Worm (Caenorhabditis elegans) whole organism, mixed stage, embryonic: Measurements from ENCODE around the gene cids-1.
A peak's percentile ranks its signal among the peaks of the same experiment; 100 is the strongest.

Source experiments
- M03D4.4 ChIP-seq: sonication (generic microtip); optimal IDR thresholded peaks from 2 replicates; lab custom pipeline; 2017; ENCODE audit warnings: mild to moderate bottlenecking, missing genetic modification characterization, missing compliant biosample characterization
- ceh-39 ChIP-seq: fragments of 150-350 bp; optimal IDR thresholded peaks from 2 replicates; lab custom pipeline; 2014; ENCODE audit warnings: missing biosample characterization, missing genetic modification characterization
- ceh-83 ChIP-seq: fragments of 200-800 bp; sonication (Bioruptor generic); optimal IDR thresholded peaks from 2 replicates; lab custom pipeline; 2018; ENCODE audit warnings: mild to moderate bottlenecking, missing genetic modification characterization, missing compliant biosample characterization
- cnd-1 ChIP-seq: fragments of 200-800 bp; sonication (Bioruptor generic); optimal IDR thresholded peaks from 2 replicates; lab custom pipeline; 2018; ENCODE audit warnings: mild to moderate bottlenecking, missing genetic modification characterization, missing compliant biosample characterization
- drap-1 ChIP-seq: fragments of 200-800 bp; sonication (Bioruptor generic); optimal IDR thresholded peaks from 3 replicates; lab custom pipeline; 2018; ENCODE audit warnings: mild to moderate bottlenecking, missing genetic modification characterization, missing compliant biosample characterization
- elt-1 ChIP-seq: sonication (generic microtip); optimal IDR thresholded peaks from 2 replicates; lab custom pipeline; 2017; ENCODE audit warnings: missing genetic modification characterization, mild to moderate bottlenecking, missing compliant biosample characterization, antibody characterized with exemption, moderate library complexity, borderline replicate concordance; ENCODE audit not compliant: insufficient read depth
- elt-3 ChIP-seq: fragments of 150-350 bp; optimal IDR thresholded peaks from 2 replicates; lab custom pipeline; 2014; ENCODE audit warnings: missing biosample characterization, missing genetic modification characterization
- ham-2 ChIP-seq: fragments of 200-800 bp; sonication (Bioruptor generic); optimal IDR thresholded peaks from 2 replicates; lab custom pipeline; 2018; ENCODE audit warnings: mild to moderate bottlenecking, missing genetic modification characterization, missing compliant biosample characterization
- hlh-1 ChIP-seq: fragments of 150-350 bp; optimal IDR thresholded peaks from 2 replicates; lab custom pipeline; 2014; ENCODE audit warnings: missing biosample characterization, missing genetic modification reagents, missing genetic modification characterization
- lsy-2 ChIP-seq: fragments of 150-350 bp; optimal IDR thresholded peaks from 2 replicates; lab custom pipeline; 2014; ENCODE audit warnings: missing biosample characterization, missing genetic modification characterization
- mab-5 ChIP-seq: fragments of 150-350 bp; optimal IDR thresholded peaks from 2 replicates; lab custom pipeline; 2014; ENCODE audit warnings: missing biosample characterization, missing genetic modification characterization
- mep-1 ChIP-seq: fragments of 150-350 bp; optimal IDR thresholded peaks from 2 replicates; lab custom pipeline; 2017; ENCODE audit warnings: missing biosample characterization, missing genetic modification reagents, missing genetic modification characterization, inconsistent platforms
- mls-2 ChIP-seq: sonication (generic microtip); optimal IDR thresholded peaks from 2 replicates; lab custom pipeline; 2016; ENCODE audit warnings: mild to moderate bottlenecking, missing genetic modification characterization, moderate library complexity, missing compliant biosample characterization
- nhr-12 ChIP-seq: fragments of 150-350 bp; optimal IDR thresholded peaks from 2 replicates; lab custom pipeline; 2014; ENCODE audit warnings: missing biosample characterization, missing genetic modification characterization
- nhr-2 ChIP-seq: fragments of 150-350 bp; optimal IDR thresholded peaks from 2 replicates; lab custom pipeline; 2014; ENCODE audit warnings: missing biosample characterization, missing genetic modification characterization
- nhr-237 ChIP-seq: fragments of 150-350 bp; optimal IDR thresholded peaks from 2 replicates; lab custom pipeline; 2014; ENCODE audit warnings: missing biosample characterization, missing genetic modification characterization
- nhr-28 ChIP-seq: fragments of 150-350 bp; optimal IDR thresholded peaks from 2 replicates; lab custom pipeline; 2014; ENCODE audit warnings: missing biosample characterization, missing genetic modification characterization
- nhr-76 ChIP-seq: sonication (generic microtip); optimal IDR thresholded peaks from 2 replicates; lab custom pipeline; 2017; ENCODE audit warnings: missing biosample characterization, missing genetic modification characterization
- pha-4 ChIP-seq: fragments of 150-350 bp; optimal IDR thresholded peaks from 2 replicates; lab custom pipeline; 2018; ENCODE audit warnings: missing biosample characterization, missing genetic modification reagents, missing genetic modification characterization
- sem-2 ChIP-seq: fragments of 200-800 bp; sonication (Bioruptor generic); optimal IDR thresholded peaks from 2 replicates; lab custom pipeline; 2018; ENCODE audit warnings: mild to moderate bottlenecking, missing genetic modification characterization, missing compliant biosample characterization
- snpc-4 ChIP-seq: fragments of 150-350 bp; optimal IDR thresholded peaks from 2 replicates; lab custom pipeline; 2014; ENCODE audit warnings: missing biosample characterization, missing genetic modification characterization
- sptf-1 ChIP-seq: sonication (generic microtip); optimal IDR thresholded peaks from 2 replicates; lab custom pipeline; 2017; ENCODE audit warnings: mild to moderate bottlenecking, missing genetic modification characterization, moderate library complexity, missing compliant biosample characterization
- unc-39 ChIP-seq: fragments of 150-350 bp; optimal IDR thresholded peaks from 2 replicates; lab custom pipeline; 2014; ENCODE audit warnings: missing biosample characterization, missing genetic modification characterization
- unc-62 ChIP-seq: fragments of 150-350 bp; optimal IDR thresholded peaks from 2 replicates; lab custom pipeline; 2014; ENCODE audit warnings: missing biosample characterization, missing genetic modification reagents, missing genetic modification characterization
- zip-8 ChIP-seq: fragments of 150-350 bp; optimal IDR thresholded peaks from 2 replicates; lab custom pipeline; 2014; ENCODE audit warnings: missing biosample characterization, missing genetic modification characterization

cids-1 gene

DNA sequence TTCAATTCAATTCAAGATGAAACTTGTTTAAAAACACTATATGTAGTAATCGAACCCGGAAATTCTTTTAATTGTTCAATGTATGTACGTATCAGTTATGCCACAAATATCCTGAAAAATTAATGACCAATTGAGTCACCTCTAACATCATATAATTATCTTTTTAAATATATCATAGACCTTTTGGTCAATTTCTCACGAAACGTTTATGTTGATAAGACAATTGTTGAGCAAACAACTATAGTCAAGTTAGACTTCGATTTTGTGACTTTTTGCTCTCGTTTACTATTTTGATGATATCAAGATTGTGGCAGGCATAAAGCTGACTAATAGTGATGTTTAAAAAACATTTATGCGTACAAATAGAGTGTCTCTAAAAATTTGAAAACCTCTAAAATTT, 4.0 kb upstream of the cids-1 start:
- TF ChIP-seq nhr-76 (tag; lab: Kevin White, UChicago): no peak

ce11 chrIII:8240948-8241347, 3.3 kb upstream of the cids-1 start:
- TF ChIP-seq elt-1 (tag; lab: Kevin White, UChicago): no peak
- no peak for TF ChIP-seq nhr-2 (tag; lab: Kevin White, UChicago)
- no peak for TF ChIP-seq elt-3 (tag; lab: Kevin White, UChicago)
- no peak for TF ChIP-seq mab-5 (tag; lab: Kevin White, UChicago)
- TF ChIP-seq unc-62 (GFP tag; lab: Kevin White, UChicago): no peak
- no peak for TF ChIP-seq ceh-83 (GFP tag; lab: Kevin White, UChicago)
- no peak for TF ChIP-seq nhr-76 (tag; lab: Kevin White, UChicago)
- no peak for TF ChIP-seq mep-1 (tag; lab: Kevin White, UChicago)
- no peak for TF ChIP-seq nhr-28 (tag; lab: Kevin White, UChicago)

DNA sequence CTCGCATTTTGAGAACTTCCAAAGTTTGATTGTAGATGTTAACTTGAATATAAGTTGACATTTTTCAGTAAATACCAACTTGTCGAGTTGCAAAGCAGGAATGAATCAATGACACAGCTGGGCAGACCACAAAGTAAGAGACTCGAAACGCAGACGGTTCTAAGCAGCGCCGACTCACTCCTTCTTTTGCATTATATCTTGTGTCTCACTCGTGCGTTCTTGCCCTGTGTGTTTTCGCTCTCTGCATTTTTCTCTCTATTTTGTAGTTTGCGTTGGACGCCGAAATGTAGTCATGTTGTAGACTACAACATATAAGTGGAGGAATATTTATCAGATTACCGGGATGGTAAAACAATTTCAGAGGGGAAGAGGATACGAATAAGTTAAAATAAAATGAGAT, 1.4 kb upstream of the cids-1 start, which contains the start of gene C02F5.12:
Gene C02F5.12, minus strand, starts transcription at position 221 of the 400 bp plus-strand sequence.
- peak; percentile 95 for TF ChIP-seq nhr-12 (tag; lab: Kevin White, UChicago)
- TF ChIP-seq ceh-39 (tag; lab: Kevin White, UChicago): no peak
- TF ChIP-seq lsy-2: peak; percentile 3
- peak; percentile 19 for TF ChIP-seq nhr-28 (tag; lab: Kevin White, UChicago)
- TF ChIP-seq sptf-1 (tag; lab: Kevin White, UChicago): no peak
- TF ChIP-seq ham-2 (GFP tag; lab: Kevin White, UChicago): no peak
- peak; percentile 6 for TF ChIP-seq mep-1 (tag; lab: Kevin White, UChicago)

DNA sequence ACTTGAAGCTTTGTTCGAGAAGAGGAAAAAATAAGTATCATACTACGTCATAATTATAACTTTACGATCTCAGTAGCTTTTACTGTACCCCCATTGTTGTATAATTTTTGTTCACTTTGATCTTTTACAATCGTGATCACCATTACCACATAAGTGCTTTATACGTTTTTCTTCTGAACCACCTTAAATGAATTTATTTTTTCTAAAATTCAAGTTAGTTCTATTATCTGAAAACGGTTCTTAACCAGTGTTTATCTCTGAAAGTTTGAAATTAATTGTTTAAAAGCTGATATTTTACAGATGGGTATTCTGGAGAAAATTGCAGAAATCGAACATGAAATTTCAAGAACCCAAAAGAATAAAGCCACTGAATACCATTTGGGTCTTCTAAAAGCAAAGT, 1.3 kb downstream of the cids-1 start, which contains the start of gene C02F5.3:
Gene C02F5.3, plus strand, starts transcription at position 301 of the 400 bp plus-strand sequence.
- TF ChIP-seq drap-1 (GFP tag; lab: Kevin White, UChicago) (no peak), hlh-1 (no peak), nhr-237 (tag; lab: Kevin White, UChicago) (no peak), mab-5 (tag; lab: Kevin White, UChicago) (no peak), ceh-83 (GFP tag; lab: Kevin White, UChicago) (no peak), unc-39 (tag; lab: Kevin White, UChicago) (no peak), elt-3 (tag; lab: Kevin White, UChicago) (no peak), nhr-76 (tag; lab: Kevin White, UChicago) (no peak), M03D4.4 (tag; lab: Kevin White, UChicago) (no peak)
- TF ChIP-seq, all 35 proteins: peak for 0

DNA sequence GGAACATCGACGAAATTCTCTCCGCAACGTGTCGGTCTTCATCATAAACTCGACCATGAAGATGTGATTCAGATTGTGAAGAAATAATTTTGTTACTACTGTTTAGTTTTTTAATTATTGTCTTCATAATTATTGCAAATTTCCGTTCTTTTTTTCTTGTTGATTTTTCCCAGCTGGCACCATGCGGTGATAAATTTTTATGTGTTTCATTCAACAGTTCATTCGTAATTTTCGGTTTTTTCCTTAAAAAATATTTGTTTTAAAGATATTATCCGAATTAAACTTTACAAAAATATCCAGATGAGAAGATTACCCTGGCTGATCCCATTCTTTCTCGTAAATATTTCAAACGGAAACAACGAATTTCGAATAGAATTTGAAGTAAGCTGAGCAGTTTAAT, 2.8 kb downstream of the cids-1 start, which contains the start of gene C02F5.13:
Gene C02F5.13, plus strand, starts transcription at position 301 of the 400 bp plus-strand sequence.
- TF ChIP-seq mls-2 (no peak), sem-2 (GFP tag; lab: Kevin White, UChicago) (no peak), ham-2 (GFP tag; lab: Kevin White, UChicago) (no peak), drap-1 (GFP tag; lab: Kevin White, UChicago) (no peak), nhr-2 (tag; lab: Kevin White, UChicago) (no peak), hlh-1 (no peak), ceh-83 (GFP tag; lab: Kevin White, UChicago) (no peak), unc-62 (GFP tag; lab: Kevin White, UChicago) (no peak), zip-8 (no peak), cnd-1 (tag; lab: Kevin White, UChicago) (no peak), pha-4 (tag; lab: Kevin White, UChicago) (no peak), M03D4.4 (tag; lab: Kevin White, UChicago) (no peak)

- TF ChIP-seq snpc-4: no peak
- TF ChIP-seq mls-2: no peak
- TF ChIP-seq pha-4 (tag; lab: Kevin White, UChicago): no peak
- TF ChIP-seq mab-5 (tag; lab: Kevin White, UChicago): no peak
- no peak for TF ChIP-seq elt-3 (tag; lab: Kevin White, UChicago)
- no peak for TF ChIP-seq nhr-28 (tag; lab: Kevin White, UChicago)
These were observed 5.1 kb downstream of the cids-1 start, which contains the start of the genes C02F5.10 and C02F5.2 for ce11 chrIII:8249381-8249780. Gene C02F5.10 (minus strand): TSS chrIII:8249481. Gene C02F5.2 (plus strand): TSS chrIII:8249619.
